Worm (Caenorhabditis elegans): ENCODE results near the gene F45F2.10.

The F45F2.10 gene

DNA sequence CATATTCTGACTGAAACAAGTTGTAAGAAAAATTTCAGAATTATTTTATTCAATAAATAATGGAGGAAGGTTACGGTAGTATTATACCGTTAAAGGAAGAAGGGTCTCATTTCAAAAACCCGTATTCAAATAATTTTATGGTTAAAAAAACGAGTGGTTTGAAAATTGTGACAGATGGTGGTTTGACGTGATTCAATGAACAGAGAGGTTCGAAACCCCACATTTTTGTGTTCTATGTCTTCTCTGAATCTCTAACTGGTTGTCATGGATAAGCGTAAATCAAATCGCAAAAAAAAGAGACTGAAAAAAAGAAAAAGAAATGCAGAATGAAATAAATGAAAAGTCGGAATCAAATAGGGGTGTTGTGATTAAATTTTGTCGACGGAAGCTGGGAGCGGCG is 11.3 kb downstream of the F45F2.10 start, which contains the start of gene ZK994.6:
TSS of gene ZK994.6 (minus strand) at position 101 of the 400 bp plus-strand sequence.
- TF ChIP-seq mef-2 (tag; optimal IDR thresholded peaks at IDR 0.05) = no peak
- TF ChIP-seq unc-98 (GFP tag; IDR thresholded peaks at IDR 0.05) = no peak
- peak; percentile 41 for TF ChIP-seq fkh-8 (tag; optimal IDR thresholded peaks at IDR 0.05)
- TF ChIP-seq hpl-2 (GFP tag; optimal IDR thresholded peaks at IDR 0.05) = no peak
- no peak for TF ChIP-seq xbp-1 (tag; optimal IDR thresholded peaks at IDR 0.05)
- TF ChIP-seq hlh-17 (GFP tag; optimal IDR thresholded peaks at IDR 0.05; ENCODE audit: borderline replicate concordance) = no peak
- TF ChIP-seq lin-14 (GFP tag; optimal IDR thresholded peaks at IDR 0.05) = no peak
- no peak for TF ChIP-seq lin-35 (GFP tag; optimal IDR thresholded peaks at IDR 0.05)
- no peak for TF ChIP-seq efl-1 (optimal IDR thresholded peaks at IDR 0.05)
- peak in 1 of 2 experiments; percentile 5 for TF ChIP-seq efl-1 (GFP tag; optimal IDR thresholded peaks at IDR 0.05 in 1 of 2)
- TF ChIP-seq irx-1 (tag; optimal IDR thresholded peaks at IDR 0.05) = no peak
- no peak for TF ChIP-seq ceh-88 (GFP tag; IDR thresholded peaks at IDR 0.05)
- TF ChIP-seq mdl-1 (tag; optimal IDR thresholded peaks at IDR 0.05) = no peak

DNA sequence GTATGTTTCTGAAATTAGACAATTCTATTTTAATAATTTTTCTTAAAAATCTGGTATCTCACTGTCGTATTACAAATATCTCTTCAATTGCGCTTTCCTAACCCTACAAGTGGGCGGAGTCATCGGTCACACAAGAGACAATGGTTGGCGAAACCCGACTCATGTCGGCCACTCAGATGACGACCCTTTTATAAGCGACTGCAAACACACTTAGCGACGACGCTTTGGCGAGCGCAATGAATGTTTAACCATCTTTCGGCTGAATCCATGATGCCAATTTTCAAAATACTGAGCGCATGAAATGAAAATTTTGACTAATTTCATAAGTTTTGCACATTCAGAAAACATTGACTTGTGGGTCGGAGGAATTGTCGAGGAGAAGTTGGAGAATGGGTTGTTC is 18.3 kb downstream of the F45F2.10 start:
- TF ChIP-seq rnt-1 (tag; optimal IDR thresholded peaks at IDR 0.05) (peak; percentile 97), zag-1 (tag; optimal IDR thresholded peaks at IDR 0.05) (no peak), pqm-1 (tag; optimal IDR thresholded peaks at IDR 0.05) (no peak), grh-1 (GFP tag; IDR thresholded peaks at IDR 0.05) (peak; percentile 89), elt-3 (tag; optimal IDR thresholded peaks at IDR 0.05) (peak; percentile 9 to 87 (median 42)), mep-1 (tag; optimal IDR thresholded peaks at IDR 0.05) (peak; percentile 93), irx-1 (tag; optimal IDR thresholded peaks at IDR 0.05) (peak; percentile 91), lin-13 (GFP tag; optimal IDR thresholded peaks at IDR 0.05) (peak; percentile 52), nhr-71 (tag; optimal IDR thresholded peaks at IDR 0.05) (peak; percentile 94), xbp-1 (tag; optimal IDR thresholded peaks at IDR 0.05) (peak; percentile 91), vab-15 (tag; optimal IDR thresholded peaks at IDR 0.05) (peak; percentile 62), ceh-82 (tag; optimal IDR thresholded peaks at IDR 0.05) (peak; percentile 89 to 98 (median 96)), C16A3.4 (tag; optimal IDR thresholded peaks at IDR 0.05) (peak; percentile 89), nhr-76 (tag; optimal IDR thresholded peaks at IDR 0.05) (peak; percentile 95), swsn-7 (tag; optimal IDR thresholded peaks at IDR 0.05) (peak; percentile 94), snpc-4 (tag; optimal IDR thresholded peaks at IDR 0.05) (peak; percentile 100), mab-9 (GFP tag; IDR thresholded peaks at IDR 0.05) (peak; percentile 86), nhr-47 (tag; optimal IDR thresholded peaks at IDR 0.05) (peak; percentile 97), hlh-4 (tag; optimal IDR thresholded peaks at IDR 0.05) (peak; percentile 25), ceh-90 (tag; optimal IDR thresholded peaks at IDR 0.05) (peak; percentile 59), egl-13 (tag; optimal IDR thresholded peaks at IDR 0.05) (peak; percentile 89), skn-1 (tag; optimal IDR thresholded peaks at IDR 0.05) (peak; percentile 62), fkh-8 (tag; optimal IDR thresholded peaks at IDR 0.05) (peak; percentile 30), pax-3 (tag; optimal IDR thresholded peaks at IDR 0.05) (peak; percentile 85), mef-2 (tag; optimal IDR thresholded peaks at IDR 0.05) (peak; percentile 79), ets-5 (GFP tag; IDR thresholded peaks at IDR 0.05) (0 out of 2 replicates have a peak, but pooled peaks have one; percentile 20), fos-1 (tag; optimal IDR thresholded peaks at IDR 0.05) (peak; percentile 89), sup-37 (GFP tag; optimal IDR thresholded peaks at IDR 0.05) (peak; percentile 89), ztf-11 (tag; optimal IDR thresholded peaks at IDR 0.05) (peak in 1 of 2 experiments; percentile 90), nhr-11 (tag; optimal IDR thresholded peaks at IDR 0.05) (peak; percentile 67), ceh-8 (GFP tag; optimal IDR thresholded peaks at IDR 0.05) (peak; percentile 96), jun-1 (tag; optimal IDR thresholded peaks at IDR 0.05) (peak; percentile 87), isw-1 (GFP tag; IDR thresholded peaks at IDR 0.05) (peak; percentile 70), ces-1 (GFP tag; optimal IDR thresholded peaks at IDR 0.05) (peak; percentile 55), lin-35 (GFP tag; optimal IDR thresholded peaks at IDR 0.05) (peak; percentile 70 to 83), dpl-1 (GFP tag; optimal IDR thresholded peaks at IDR 0.05) (peak; percentile 39 to 74 (median 72)), unc-98 (GFP tag; IDR thresholded peaks at IDR 0.05) (peak; percentile 75), nhr-19 (GFP tag; conservative IDR thresholded peaks at IDR 0.05) (peak; percentile 95), efl-1 (optimal IDR thresholded peaks at IDR 0.05) (peak; percentile 73 to 81), efl-1 (GFP tag; optimal IDR thresholded peaks at IDR 0.05 in 1 of 2) (peak; percentile 62 to 98), tlp-1 (tag; optimal IDR thresholded peaks at IDR 0.05) (peak; percentile 55), ceh-88 (GFP tag; IDR thresholded peaks at IDR 0.05) (peak; percentile 85), unc-86 (tag; optimal IDR thresholded peaks at IDR 0.05) (peak; percentile 89), lin-14 (GFP tag; optimal IDR thresholded peaks at IDR 0.05) (peak; percentile 85), C04F5.9 (tag; optimal IDR thresholded peaks at IDR 0.05) (peak; percentile 68), unc-30 (tag; optimal IDR thresholded peaks at IDR 0.05) (peak; percentile 31)

All from whole organism, L1 larva.